Fruit fly (Drosophila melanogaster): ENCODE measurements around the gene CG6770.
A peak's percentile ranks its signal among the peaks of the same experiment; 100 is the strongest.

The CG6770 gene

DNA sequence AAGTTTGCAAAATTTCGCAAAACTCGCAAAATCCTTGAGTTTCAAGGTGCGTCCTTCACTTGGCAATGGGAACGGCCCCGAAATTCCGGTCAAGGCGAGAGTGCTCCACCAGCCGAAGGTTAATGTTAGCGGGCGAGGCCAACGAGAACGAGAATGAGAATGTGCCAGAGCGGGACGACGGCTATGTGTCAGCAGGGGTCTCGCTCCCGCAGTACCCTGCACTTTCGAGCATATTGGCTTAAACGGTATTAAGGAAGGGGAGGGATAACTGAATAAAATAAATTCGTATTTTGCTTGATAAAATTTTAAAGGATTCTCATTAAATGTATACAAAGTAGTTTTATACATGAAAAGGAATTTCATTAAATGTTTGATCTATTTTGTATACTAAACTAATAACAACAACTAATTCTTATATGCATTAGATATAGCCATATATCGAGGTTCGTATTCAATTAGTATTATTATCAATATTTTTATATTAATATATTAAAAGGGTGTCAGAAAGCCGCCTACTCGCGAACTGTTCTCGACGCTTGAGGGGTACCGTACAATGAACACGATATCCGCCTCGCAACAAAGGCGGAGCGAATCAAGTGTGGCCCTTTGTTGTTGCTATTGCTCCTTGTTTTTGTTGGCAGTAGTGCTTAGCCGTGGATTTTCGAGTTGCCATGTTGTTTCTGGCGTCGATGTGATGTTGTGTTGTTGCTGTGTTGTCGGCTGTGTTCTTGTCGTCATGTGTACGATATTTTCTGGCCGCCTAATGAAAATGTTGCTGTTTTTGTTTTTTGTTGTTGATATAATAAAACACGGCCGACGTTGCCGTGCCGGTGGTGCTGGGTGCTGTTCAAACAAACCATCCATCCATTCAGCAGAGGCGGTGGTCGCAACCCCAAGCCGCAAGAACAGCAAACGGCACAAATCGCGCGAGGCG, 39.3 kb downstream of the CG6770 start (continued):
- TF ChIP-seq Camta (GFP tag; optimal IDR thresholded peaks at IDR 0.05) (peak; percentile 78), hkb (optimal IDR thresholded peaks at IDR 0.05) (no peak), hkb (GFP tag; IDR thresholded peaks at IDR 0.05) (no peak), scrt (GFP tag; optimal IDR thresholded peaks at IDR 0.05) (no peak), fd102C (GFP tag; optimal IDR thresholded peaks at IDR 0.05) (peak; percentile 52), NK7.1 (GFP tag; optimal IDR thresholded peaks at IDR 0.05) (peak; percentile 18), CG9817 (tag; optimal IDR thresholded peaks at IDR 0.05) (peak; percentile 91), ttk (GFP tag; IDR thresholded peaks at IDR 0.05) (no peak), CG10274 (GFP tag; optimal IDR thresholded peaks at IDR 0.05) (peak; percentile 95), CG17328 (GFP tag; IDR thresholded peaks at IDR 0.05) (no peak), MTF-1 (GFP tag; optimal IDR thresholded peaks at IDR 0.05; ENCODE audit: borderline replicate concordance) (peak; percentile 55), CG13123 (GFP tag; optimal IDR thresholded peaks at IDR 0.05) (peak; percentile 87), CG4404 (GFP tag; IDR thresholded peaks at IDR 0.05) (no peak), trem (tag; optimal IDR thresholded peaks at IDR 0.05) (peak; percentile 93), MESR4 (GFP tag; optimal IDR thresholded peaks at IDR 0.05) (no peak), Med (GFP tag) (peak; percentile 71), CG13624 (GFP tag; optimal IDR thresholded peaks at IDR 0.05) (peak; percentile 66), toy (GFP tag; IDR thresholded peaks at IDR 0.05) (no peak), CG1529 (GFP tag; optimal IDR thresholded peaks at IDR 0.05) (peak; percentile 86), CG10147 (GFP tag; optimal IDR thresholded peaks at IDR 0.05) (peak; percentile 95), CG9797 (GFP tag; optimal IDR thresholded peaks at IDR 0.05) (peak; percentile 20), CG18764 (GFP tag; optimal IDR thresholded peaks at IDR 0.05) (peak; percentile 74), grau (tag; optimal IDR thresholded peaks at IDR 0.05) (peak; percentile 97), fru (optimal IDR thresholded peaks at IDR 0.05) (no peak), maf-S (GFP tag; optimal IDR thresholded peaks at IDR 0.05) (peak; percentile 47), CG12942 (GFP tag; optimal IDR thresholded peaks at IDR 0.05) (peak; percentile 82), hb (GFP tag; IDR thresholded peaks at IDR 0.05; ENCODE audit: partially characterized antibody) (no peak), lab (GFP tag; optimal IDR thresholded peaks at IDR 0.05) (peak; percentile 94), pros (GFP tag; optimal IDR thresholded peaks at IDR 0.05) (no peak), CG4707 (GFP tag; optimal IDR thresholded peaks at IDR 0.05) (peak; percentile 22), crol (GFP tag; IDR thresholded peaks at IDR 0.05) (no peak), ham (GFP tag; IDR thresholded peaks at IDR 0.05) (no peak), gfzf (GFP tag; optimal IDR thresholded peaks at IDR 0.05) (no peak), Sox102F (GFP tag; optimal IDR thresholded peaks at IDR 0.05) (peak; percentile 93), Awh (GFP tag; IDR thresholded peaks at IDR 0.05) (no peak), nom (GFP tag; optimal IDR thresholded peaks at IDR 0.05) (peak; percentile 81), CG2129 (GFP tag; IDR thresholded peaks at IDR 0.05; ENCODE audit: partially characterized antibody) (no peak), CG11398 (GFP tag; optimal IDR thresholded peaks at IDR 0.05) (no peak), eve (GFP tag; optimal IDR thresholded peaks at IDR 0.05) (no peak), CG15269 (tag; optimal IDR thresholded peaks at IDR 0.05) (peak; percentile 96), repo (GFP tag; optimal IDR thresholded peaks at IDR 0.05) (peak; percentile 15), run (tag; optimal IDR thresholded peaks at IDR 0.05) (peak; percentile 88), TFAM (GFP tag; optimal IDR thresholded peaks at IDR 0.05) (peak; percentile 32), CkIIα-i1 (GFP tag; IDR thresholded peaks at IDR 0.05) (no peak), CG18011 (GFP tag; optimal IDR thresholded peaks at IDR 0.05) (peak; percentile 16), usp (GFP tag; optimal IDR thresholded peaks at IDR 0.05) (no peak), abd-A (tag; optimal IDR thresholded peaks at IDR 0.05) (no peak), nmo (GFP tag; optimal IDR thresholded peaks at IDR 0.05) (peak; percentile 99), Stat92E (GFP tag; optimal IDR thresholded peaks at IDR 0.05) (peak in 1 of 3 experiments; percentile 73)
